Worm (Caenorhabditis elegans): Measurements from ENCODE around the gene C25G4.8.

- TF ChIP-seq lim-6 (tag; optimal IDR thresholded peaks at IDR 0.05) (no peak), fkh-10 (GFP tag; optimal IDR thresholded peaks at IDR 0.05) (no peak), T23F11.4 (GFP tag; optimal IDR thresholded peaks at IDR 0.05) (no peak), elt-2 (tag; optimal IDR thresholded peaks at IDR 0.05) (peak; percentile 86), pag-3 (tag; optimal IDR thresholded peaks at IDR 0.05; ENCODE audit: borderline replicate concordance) (no peak), nhr-11 (tag; optimal IDR thresholded peaks at IDR 0.05) (no peak), ceh-9 (tag; optimal IDR thresholded peaks at IDR 0.05) (no peak), pha-4 (tag; optimal IDR thresholded peaks at IDR 0.05) (no peak), ama-1 (optimal IDR thresholded peaks at IDR 0.05) (no peak)
Measured at ce11 chrIV:12420455-12420854, 42.8 kb downstream of the C25G4.8 start, which contains the start of gene ugt-65.
